Worm (Caenorhabditis elegans) whole organism, early embryonic: ENCODE results near the gene nhr-214.

Source experiments
- B0310.2 ChIP-seq: sonication (generic microtip); optimal IDR thresholded peaks from 2 replicates; lab custom pipeline; 2016; ENCODE audit warnings: mild to moderate bottlenecking, missing genetic modification characterization, missing compliant biosample characterization
- F13C5.2 ChIP-seq: sonication (generic microtip); optimal IDR thresholded peaks from 2 replicates; lab custom pipeline; 2017; ENCODE audit warnings: mild to moderate bottlenecking, missing genetic modification characterization, inconsistent platforms, missing compliant biosample characterization
- aly-1 ChIP-seq: sonication (generic microtip); optimal IDR thresholded peaks from 2 replicates; lab custom pipeline; 2016; ENCODE audit warnings: missing genetic modification characterization, missing compliant biosample characterization
- ama-1 ChIP-seq: fragments of 150-350 bp; optimal IDR thresholded peaks from 2 replicates; lab custom pipeline; 2014
- ceh-13 ChIP-seq: fragments of 200-800 bp; sonication (Bioruptor generic); optimal IDR thresholded peaks from 2 replicates; lab custom pipeline; 2018; ENCODE audit warnings: mild to moderate bottlenecking, missing genetic modification characterization, missing compliant biosample characterization
- ceh-36 ChIP-seq: sonication (generic microtip); optimal IDR thresholded peaks from 2 replicates; lab custom pipeline; 2016; ENCODE audit warnings: missing genetic modification characterization, inconsistent platforms, missing compliant biosample characterization
- ets-7 ChIP-seq: sonication (generic microtip); optimal IDR thresholded peaks from 2 replicates; lab custom pipeline; 2016; ENCODE audit warnings: missing genotype, missing genetic modification characterization, missing compliant biosample characterization
- flt-1 ChIP-seq: fragments of 200-800 bp; sonication (Bioruptor generic); IDR thresholded peaks from 2 replicates; pipeline ENCODE4 v1.3.6; 2022; ENCODE audit warnings: missing genetic modification characterization, missing compliant biosample characterization
- hmbx-1 ChIP-seq: sonication (generic microtip); optimal IDR thresholded peaks from 2 replicates; lab custom pipeline; 2016; ENCODE audit warnings: mild to moderate bottlenecking, missing genetic modification characterization, missing compliant biosample characterization
- hmg-4 ChIP-seq: fragments of 200-800 bp; sonication (Bioruptor generic); optimal IDR thresholded peaks from 2 replicates; lab custom pipeline; 2018; ENCODE audit warnings: mild to moderate bottlenecking, missing genetic modification characterization, missing compliant biosample characterization
- hnd-1 ChIP-seq: sonication (generic microtip); optimal IDR thresholded peaks from 2 replicates; lab custom pipeline; 2016; ENCODE audit warnings: missing genetic modification characterization, missing compliant biosample characterization
- pes-1 ChIP-seq: fragments of 200-800 bp; sonication (Bioruptor generic); IDR thresholded peaks from 2 replicates; pipeline ENCODE4 v1.3.6; 2022; ENCODE audit warnings: missing genetic modification reagents, missing genetic modification characterization, missing compliant biosample characterization
- scrt-1 ChIP-seq: fragments of 200-800 bp; sonication (Bioruptor generic); IDR thresholded peaks from 2 replicates; pipeline ENCODE4 v1.3.6; 2022; ENCODE audit warnings: missing genetic modification characterization, missing compliant biosample characterization
- sea-1 ChIP-seq: fragments of 200-800 bp; sonication (Bioruptor generic); conservative IDR thresholded peaks from 2 replicates; pipeline ENCODE4 v1.3.6; 2022; ENCODE audit warnings: missing genetic modification characterization, missing compliant biosample characterization
- tbx-11 ChIP-seq: fragments of 200-800 bp; sonication (Bioruptor generic); IDR thresholded peaks from 2 replicates; pipeline ENCODE4 v1.3.6; 2022; ENCODE audit warnings: missing genetic modification characterization, missing compliant biosample characterization
- tbx-37 ChIP-seq: fragments of 200-800 bp; sonication (Bioruptor generic); conservative IDR thresholded peaks from 2 replicates; pipeline ENCODE4 v1.3.6; 2022; ENCODE audit warnings: missing genetic modification reagents, missing genetic modification characterization, missing compliant biosample characterization
- tra-4 ChIP-seq: sonication (generic microtip); optimal IDR thresholded peaks from 2 replicates; lab custom pipeline; 2017; ENCODE audit warnings: missing genetic modification characterization, missing compliant biosample characterization

nhr-214 gene

ce11 chrX:12665799-12666198, 36.1 kb downstream of the nhr-214 start:
- TF ChIP-seq ceh-13 (GFP tag; lab: Kevin White, UChicago): no peak
- TF ChIP-seq ama-1 (lab: Kevin White, UChicago): no peak
- no peak for TF ChIP-seq sea-1 (GFP tag; lab: Robert Waterston, UW)
- TF ChIP-seq tra-4 (tag; lab: Kevin White, UChicago): no peak
- TF ChIP-seq ets-7 (tag; lab: Kevin White, UChicago): no peak
- TF ChIP-seq hmg-4: no peak
- no peak for TF ChIP-seq F13C5.2 (tag; lab: Kevin White, UChicago)
- no peak for TF ChIP-seq tbx-11 (GFP tag; lab: Robert Waterston, UW)
- TF ChIP-seq flt-1 (GFP tag; lab: Robert Waterston, UW): no peak
- TF ChIP-seq pes-1 (GFP tag; lab: Robert Waterston, UW): no peak
- TF ChIP-seq scrt-1 (GFP tag; lab: Robert Waterston, UW): no peak
- no peak for TF ChIP-seq hnd-1 (tag; lab: Kevin White, UChicago)
- no peak for TF ChIP-seq ceh-36

DNA sequence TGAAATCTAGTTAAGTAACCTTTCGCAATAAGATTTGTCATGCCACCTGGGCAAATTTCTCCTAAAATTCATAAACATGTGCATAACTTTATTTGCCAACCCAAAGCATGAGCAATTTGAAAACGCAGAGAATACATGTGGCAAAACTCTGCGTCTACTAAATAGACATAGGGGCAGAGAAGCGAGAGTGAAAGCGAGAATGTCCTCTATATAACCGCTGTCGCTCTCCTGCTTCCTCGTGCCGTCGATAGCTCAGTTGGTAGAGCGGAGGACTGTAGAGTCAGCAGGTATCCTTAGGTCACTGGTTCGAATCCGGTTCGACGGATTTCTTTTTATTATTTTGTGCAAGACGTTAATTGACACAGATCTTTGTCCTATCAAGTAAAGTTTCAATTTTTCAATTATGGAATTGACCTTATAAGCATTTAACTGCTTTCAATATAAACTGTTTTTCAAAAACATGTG, 36.8 kb downstream of the nhr-214 start:
- TF ChIP-seq ceh-13 (GFP tag; lab: Kevin White, UChicago) (peak; percentile 93), tbx-37 (GFP tag; lab: Robert Waterston, UW) (peak; percentile 97), F13C5.2 (tag; lab: Kevin White, UChicago) (peak; percentile 96), scrt-1 (GFP tag; lab: Robert Waterston, UW) (peak; percentile 97), flt-1 (GFP tag; lab: Robert Waterston, UW) (peak; percentile 96), hnd-1 (tag; lab: Kevin White, UChicago) (peak; percentile 91), ama-1 (lab: Kevin White, UChicago) (peak; percentile 76), hmbx-1 (tag; lab: Kevin White, UChicago) (peak; percentile 82), tbx-11 (GFP tag; lab: Robert Waterston, UW) (peak; percentile 98), ets-7 (tag; lab: Kevin White, UChicago) (peak; percentile 82), ceh-36 (peak; percentile 92), pes-1 (GFP tag; lab: Robert Waterston, UW) (peak; percentile 98), aly-1 (peak; percentile 94), B0310.2 (tag; lab: Kevin White, UChicago) (peak; percentile 95), tra-4 (tag; lab: Kevin White, UChicago) (peak; percentile 78), sea-1 (GFP tag; lab: Robert Waterston, UW) (peak; percentile 98), hmg-4 (peak; percentile 97)

DNA sequence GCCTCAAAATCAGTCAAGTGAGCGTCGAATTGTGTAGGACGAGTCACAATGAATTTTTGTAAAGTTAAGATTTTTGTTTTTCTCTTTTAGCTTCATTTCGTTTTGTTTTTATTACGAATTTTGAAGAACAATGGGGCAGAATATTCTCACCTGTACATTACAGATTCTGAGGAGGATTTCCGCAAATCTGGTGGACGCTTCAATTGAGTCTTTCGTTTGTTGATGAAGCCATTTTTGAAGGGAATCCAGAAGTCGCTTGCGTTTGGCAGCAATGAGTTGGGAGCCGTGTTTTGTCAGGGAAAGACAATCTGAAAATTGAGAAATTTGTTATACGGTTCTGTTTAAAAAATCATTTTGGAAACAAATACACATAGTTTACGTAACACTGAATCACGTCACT, 37.4 kb downstream of the nhr-214 start:
- TF ChIP-seq hmbx-1 (tag; lab: Kevin White, UChicago): no peak

ce11 chrX:12663537-12663936, 38.3 kb downstream of the nhr-214 start, which contains the start of gene nlp-76:
nlp-76 (minus strand) TSS chrX:12663903.
- TF ChIP-seq hmbx-1 (tag; lab: Kevin White, UChicago): no peak
- TF ChIP-seq ama-1 (lab: Kevin White, UChicago): no peak
- no peak for TF ChIP-seq ets-7 (tag; lab: Kevin White, UChicago)
- TF ChIP-seq tbx-11 (GFP tag; lab: Robert Waterston, UW): no peak
- TF ChIP-seq ceh-13 (GFP tag; lab: Kevin White, UChicago): no peak
- TF ChIP-seq B0310.2 (tag; lab: Kevin White, UChicago): no peak
- no peak for TF ChIP-seq flt-1 (GFP tag; lab: Robert Waterston, UW)
- TF ChIP-seq hnd-1 (tag; lab: Kevin White, UChicago): no peak
- no peak for TF ChIP-seq ceh-36

- TF ChIP-seq F13C5.2 (tag; lab: Kevin White, UChicago) (no peak), aly-1 (no peak), ama-1 (lab: Kevin White, UChicago) (no peak), ceh-36 (no peak), scrt-1 (GFP tag; lab: Robert Waterston, UW) (no peak), pes-1 (GFP tag; lab: Robert Waterston, UW) (no peak), hmbx-1 (tag; lab: Kevin White, UChicago) (no peak), ceh-13 (GFP tag; lab: Kevin White, UChicago) (no peak), tra-4 (tag; lab: Kevin White, UChicago) (no peak), B0310.2 (tag; lab: Kevin White, UChicago) (no peak), flt-1 (GFP tag; lab: Robert Waterston, UW) (no peak), hmg-4 (no peak), hnd-1 (tag; lab: Kevin White, UChicago) (no peak), sea-1 (GFP tag; lab: Robert Waterston, UW) (no peak), tbx-37 (GFP tag; lab: Robert Waterston, UW) (no peak), ets-7 (tag; lab: Kevin White, UChicago) (no peak), tbx-11 (GFP tag; lab: Robert Waterston, UW) (no peak)
Measured at ce11 chrX:12663114-12663513, 38.7 kb downstream of the nhr-214 start.

DNA sequence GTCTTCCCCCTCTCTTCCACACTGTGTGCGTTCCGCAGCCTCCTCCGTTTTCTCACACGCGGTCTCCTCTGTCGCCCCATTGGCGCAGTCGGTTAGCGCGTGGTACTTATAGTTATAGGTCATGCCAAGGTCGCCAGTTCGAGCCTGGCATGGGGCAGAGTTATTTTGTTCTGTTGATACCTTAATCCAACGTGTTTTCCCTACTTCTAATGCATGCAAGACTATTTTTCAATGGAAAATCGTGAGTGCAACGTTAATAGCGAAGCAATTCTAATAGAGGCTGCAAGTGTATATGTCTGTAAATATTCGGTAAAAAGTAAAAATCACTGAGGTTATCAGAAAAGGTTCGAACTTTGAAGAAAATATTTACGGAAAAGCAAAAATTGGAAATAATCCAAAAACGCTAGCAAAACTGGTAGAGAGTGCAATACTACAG, 40.8 kb downstream of the nhr-214 start:
- TF ChIP-seq scrt-1 (GFP tag; lab: Robert Waterston, UW) (peak; percentile 86), aly-1 (peak; percentile 97), tbx-37 (GFP tag; lab: Robert Waterston, UW) (peak; percentile 60), ama-1 (lab: Kevin White, UChicago) (no peak), ceh-36 (peak; percentile 94), sea-1 (GFP tag; lab: Robert Waterston, UW) (peak; percentile 94), tra-4 (tag; lab: Kevin White, UChicago) (peak; percentile 78), pes-1 (GFP tag; lab: Robert Waterston, UW) (peak; percentile 90), flt-1 (GFP tag; lab: Robert Waterston, UW) (peak; percentile 82), ceh-13 (GFP tag; lab: Kevin White, UChicago) (peak; percentile 74), hmbx-1 (tag; lab: Kevin White, UChicago) (peak; percentile 74), hmg-4 (peak; percentile 93), hnd-1 (tag; lab: Kevin White, UChicago) (peak; percentile 71), B0310.2 (tag; lab: Kevin White, UChicago) (peak; percentile 90), tbx-11 (GFP tag; lab: Robert Waterston, UW) (peak; percentile 84), F13C5.2 (tag; lab: Kevin White, UChicago) (peak; percentile 91), ets-7 (tag; lab: Kevin White, UChicago) (peak; percentile 62)
